Fruit fly (Drosophila melanogaster): Measurements from ENCODE around the gene CG6696.

- TF ChIP-seq dpn (GFP tag; optimal IDR thresholded peaks at IDR 0.05) (no peak), pum (GFP tag; optimal IDR thresholded peaks at IDR 0.05) (no peak), Chrac-16 (GFP tag; optimal IDR thresholded peaks at IDR 0.05) (no peak), sqz (GFP tag; optimal IDR thresholded peaks at IDR 0.05) (no peak), CG8924 (tag; optimal IDR thresholded peaks at IDR 0.05) (no peak), CG4282 (GFP tag; optimal IDR thresholded peaks at IDR 0.05) (no peak)
These were observed 11.1 kb upstream of the CG6696 start for dm6 chrX:18672900-18673529.

Measured in whole organism, embryonic.